Worm (Caenorhabditis elegans) whole organism, young adult: ENCODE results near the gene nhr-66.

Source experiments
- F10E7.11 ChIP-seq: sonication (generic microtip); optimal IDR thresholded peaks from 2 replicates; lab custom pipeline; 2017; ENCODE audit warnings: mild to moderate bottlenecking, missing genetic modification characterization, moderate library complexity, missing compliant biosample characterization
- F39B2.1 ChIP-seq: fragments of 200-800 bp; sonication (Bioruptor generic); IDR thresholded peaks from 2 replicates; pipeline ENCODE4 v1.3.6; 2022; ENCODE audit warnings: missing genetic modification reagents, missing genetic modification characterization, missing compliant biosample characterization
- T07F8.4 ChIP-seq: sonication (generic microtip); optimal IDR thresholded peaks from 2 replicates; lab custom pipeline; 2016; ENCODE audit warnings: mild to moderate bottlenecking, missing genetic modification characterization, moderate library complexity, missing compliant biosample characterization
- Y53F4B.3 ChIP-seq: fragments of 200-800 bp; sonication (Bioruptor generic); IDR thresholded peaks from 2 replicates; pipeline ENCODE4 v1.3.6; 2022; ENCODE audit warnings: missing genetic modification reagents, missing genetic modification characterization, missing compliant biosample characterization
- Y67H2A.10 ChIP-seq: fragments of 200-800 bp; sonication (Bioruptor generic); conservative IDR thresholded peaks from 2 replicates; pipeline ENCODE4 v1.3.6; 2022; ENCODE audit warnings: missing genetic modification reagents, missing genetic modification characterization, missing compliant biosample characterization
- akir-1 ChIP-seq: fragments of 200-800 bp; sonication (Bioruptor generic); optimal IDR thresholded peaks from 2 replicates; lab custom pipeline; 2018; ENCODE audit warnings: mild to moderate bottlenecking, missing genetic modification characterization, moderate library complexity, missing compliant biosample characterization
- attf-5 ChIP-seq: fragments of 200-800 bp; sonication (Bioruptor generic); optimal IDR thresholded peaks from 2 replicates; lab custom pipeline; 2018; ENCODE audit warnings: mild to moderate bottlenecking, missing genetic modification characterization, missing compliant biosample characterization
- cebp-1 ChIP-seq, 2 experiments: fragments of 200-800 bp in 1 of 2; sonication (Bioruptor generic) in 1 of 2; sonication (generic microtip) in 1 of 2; IDR thresholded peaks in 1 of 2; optimal IDR thresholded peaks in 1 of 2; 2 replicates each; pipeline versions ENCODE4 v1.3.6 to Lab custom; 2017 to 2022; ENCODE audit warnings: missing compliant biosample characterization in 2 of 2, missing genetic modification characterization in 2 of 2, mild to moderate bottlenecking in 1 of 2, missing genetic modification reagents in 1 of 2, moderate library complexity in 1 of 2
- ceh-40 ChIP-seq: fragments of 200-800 bp; sonication (Bioruptor generic); IDR thresholded peaks from 2 replicates; pipeline ENCODE4 v1.3.6; 2022; ENCODE audit warnings: missing genetic modification characterization, missing compliant biosample characterization
- ceh-58 ChIP-seq: fragments of 200-800 bp; sonication (Bioruptor generic); IDR thresholded peaks from 2 replicates; pipeline ENCODE4 v1.3.6; 2022; ENCODE audit warnings: missing genetic modification characterization, missing compliant biosample characterization
- ceh-91 ChIP-seq: fragments of 200-800 bp; sonication (Bioruptor generic); IDR thresholded peaks from 2 replicates; pipeline ENCODE4 v1.3.6; 2022; ENCODE audit warnings: missing genetic modification reagents, missing genetic modification characterization, missing compliant biosample characterization
- die-1 ChIP-seq: sonication (generic microtip); optimal IDR thresholded peaks from 2 replicates; lab custom pipeline; 2016; ENCODE audit warnings: missing genotype, mild to moderate bottlenecking, missing genetic modification characterization, missing compliant biosample characterization
- dpff-1 ChIP-seq: sonication (generic microtip); optimal IDR thresholded peaks from 2 replicates; lab custom pipeline; 2017; ENCODE audit warnings: mild to moderate bottlenecking, missing genetic modification characterization, missing compliant biosample characterization
- ekl-4 ChIP-seq: fragments of 200-800 bp; sonication (Bioruptor generic); IDR thresholded peaks from 2 replicates; pipeline ENCODE4 v1.3.6; 2022; ENCODE audit warnings: missing genetic modification reagents, missing genetic modification characterization, missing compliant biosample characterization
- ets-4 ChIP-seq: fragments of 200-800 bp; sonication (Bioruptor generic); optimal IDR thresholded peaks from 2 replicates; lab custom pipeline; 2018; ENCODE audit warnings: mild to moderate bottlenecking, missing genetic modification characterization, missing compliant biosample characterization
- hlh-26 ChIP-seq: fragments of 200-800 bp; sonication (Bioruptor generic); conservative IDR thresholded peaks from 2 replicates; pipeline ENCODE4 v1.3.6; 2022; ENCODE audit warnings: missing genetic modification reagents, missing genetic modification characterization, missing compliant biosample characterization
- hmg-1.2 ChIP-seq: fragments of 200-800 bp; sonication (Bioruptor generic); IDR thresholded peaks from 2 replicates; pipeline ENCODE4 v1.3.6; 2022; ENCODE audit warnings: missing genetic modification reagents, missing genetic modification characterization, missing compliant biosample characterization
- lin-35 ChIP-seq, 3 experiments: fragments of 150-350 bp in 2 of 3; sonication (generic microtip) in 1 of 3; optimal IDR thresholded peaks; 2 replicates each; lab custom pipeline; 2014 to 2018; ENCODE audit warnings: missing biosample characterization in 3 of 3, missing genetic modification characterization in 3 of 3, missing genetic modification reagents in 3 of 3
- lir-1 ChIP-seq: fragments of 200-800 bp; sonication (Bioruptor generic); conservative IDR thresholded peaks from 2 replicates; pipeline ENCODE4 v1.3.6; 2022; ENCODE audit warnings: missing genetic modification reagents, missing genetic modification characterization, missing compliant biosample characterization
- lsl-1 ChIP-seq: fragments of 200-800 bp; sonication (Bioruptor generic); optimal IDR thresholded peaks from 2 replicates; lab custom pipeline; 2018; ENCODE audit warnings: mild to moderate bottlenecking, missing genetic modification characterization, moderate library complexity, missing compliant biosample characterization
- madf-8 ChIP-seq: fragments of 200-800 bp; sonication (Bioruptor generic); conservative IDR thresholded peaks from 2 replicates; pipeline ENCODE4 v1.3.6; 2022; ENCODE audit warnings: missing genetic modification reagents, missing genetic modification characterization, missing compliant biosample characterization
- nfya-1 ChIP-seq: sonication (generic microtip); optimal IDR thresholded peaks from 2 replicates; lab custom pipeline; 2017; ENCODE audit warnings: antibody characterized with exemption, missing compliant biosample characterization, missing genetic modification characterization, borderline replicate concordance; ENCODE audit not compliant: insufficient read depth
- nfya-2 ChIP-seq: fragments of 200-800 bp; sonication (Bioruptor generic); IDR thresholded peaks from 2 replicates; pipeline ENCODE4 v1.3.6; 2022; ENCODE audit warnings: missing genetic modification reagents, missing genetic modification characterization, missing compliant biosample characterization
- nhr-179 ChIP-seq: sonication (generic microtip); optimal IDR thresholded peaks from 2 replicates; lab custom pipeline; 2016; ENCODE audit warnings: mild to moderate bottlenecking, missing genetic modification characterization, missing compliant biosample characterization
- nhr-80 ChIP-seq: sonication (generic microtip); optimal IDR thresholded peaks from 2 replicates; lab custom pipeline; 2016; ENCODE audit warnings: missing genetic modification characterization, missing compliant biosample characterization
- rec-8 ChIP-seq, 2 experiments: sonication (generic microtip); optimal IDR thresholded peaks; 2 replicates each; lab custom pipeline; 2016; ENCODE audit warnings: mild to moderate bottlenecking in 2 of 2, missing genetic modification characterization in 2 of 2, missing genetic modification reagents in 2 of 2, missing genotype in 2 of 2, missing biosample characterization in 1 of 2, missing compliant biosample characterization in 1 of 2, moderate library complexity in 1 of 2
- repo-1 ChIP-seq: sonication (generic microtip); optimal IDR thresholded peaks from 2 replicates; lab custom pipeline; 2017; ENCODE audit warnings: mild to moderate bottlenecking, missing genetic modification characterization, missing compliant biosample characterization
- snpc-1.3 ChIP-seq: sonication (generic microtip); optimal IDR thresholded peaks from 2 replicates; lab custom pipeline; 2017; ENCODE audit warnings: missing genetic modification characterization, mild to moderate bottlenecking, missing compliant biosample characterization, antibody characterized with exemption, moderate library complexity, missing genotype, missing genetic modification reagents; ENCODE audit not compliant: insufficient read depth
- snpc-3.4 ChIP-seq: sonication (generic microtip); optimal IDR thresholded peaks from 2 replicates; lab custom pipeline; 2017; ENCODE audit warnings: missing genetic modification characterization, mild to moderate bottlenecking, missing compliant biosample characterization, antibody characterized with exemption, moderate library complexity, missing genotype, missing genetic modification reagents
- snpc-4 ChIP-seq, 5 experiments: fragments of 150-350 bp in 1 of 5; sonication (generic microtip) in 4 of 5; optimal IDR thresholded peaks; 2 replicates each; lab custom pipeline; 2014 to 2018; ENCODE audit warnings: missing genetic modification characterization in 5 of 5, missing biosample characterization in 3 of 5, antibody characterized with exemption in 2 of 5, mild to moderate bottlenecking in 2 of 5, missing compliant biosample characterization in 2 of 5, missing genotype in 2 of 5, moderate library complexity in 2 of 5, missing genetic modification reagents in 1 of 5
- somi-1 ChIP-seq: fragments of 200-800 bp; sonication (Bioruptor generic); optimal IDR thresholded peaks from 2 replicates; lab custom pipeline; 2018; ENCODE audit warnings: mild to moderate bottlenecking, missing genetic modification characterization, missing compliant biosample characterization
- unc-130 ChIP-seq: sonication (generic microtip); optimal IDR thresholded peaks from 2 replicates; lab custom pipeline; 2016; ENCODE audit warnings: missing genetic modification reagents, missing genetic modification characterization, missing compliant biosample characterization
- zim-3 ChIP-seq: sonication (generic microtip); optimal IDR thresholded peaks from 2 replicates; lab custom pipeline; 2017; ENCODE audit warnings: mild to moderate bottlenecking, missing genetic modification characterization, moderate library complexity, missing compliant biosample characterization
- ztf-25 ChIP-seq: fragments of 200-800 bp; sonication (Bioruptor generic); IDR thresholded peaks from 2 replicates; pipeline ENCODE4 v1.3.6; 2022; ENCODE audit warnings: missing genetic modification reagents, missing genetic modification characterization, missing compliant biosample characterization
- ztf-26 ChIP-seq: sonication (generic microtip); optimal IDR thresholded peaks from 2 replicates; lab custom pipeline; 2017; ENCODE audit warnings: missing genetic modification characterization, missing compliant biosample characterization
- ztf-6 ChIP-seq: fragments of 200-800 bp; sonication (Bioruptor generic); IDR thresholded peaks from 2 replicates; pipeline ENCODE4 v1.3.6; 2022; ENCODE audit warnings: missing genetic modification reagents, missing genetic modification characterization, missing compliant biosample characterization

Gene nhr-66

ce11 chrIV:8251346-8251745 lies 14.9 kb upstream of the nhr-66 start:
- TF ChIP-seq akir-1 (GFP tag; lab: Kevin White, UChicago) (no peak), nhr-80 (tag; lab: Kevin White, UChicago) (peak; percentile 74), cebp-1 (GFP tag; IDR thresholded peaks at IDR 0.05; lab: Robert Waterston, UW) (no peak), cebp-1 (tag; optimal IDR thresholded peaks at IDR 0.05; lab: Kevin White, UChicago) (no peak), snpc-3.4 (no peak), ztf-25 (GFP tag; lab: Robert Waterston, UW) (no peak), ekl-4 (no peak)

ce11 chrIV:8247341-8247740 lies 10.9 kb upstream of the nhr-66 start:
- TF ChIP-seq T07F8.4 (tag; lab: Kevin White, UChicago) (no peak), madf-8 (GFP tag; lab: Robert Waterston, UW) (no peak), lin-35 (GFP tag; optimal IDR thresholded peaks at IDR 0.05; lab: Kevin White, UChicago) (no peak), zim-3 (tag; lab: Kevin White, UChicago) (no peak), rec-8 (tag; optimal IDR thresholded peaks at IDR 0.05; lab: Kevin White, UChicago) (no peak), ceh-40 (GFP tag; lab: Robert Waterston, UW) (no peak), dpff-1 (tag; lab: Kevin White, UChicago) (no peak), hlh-26 (GFP tag; lab: Robert Waterston, UW) (no peak), lsl-1 (GFP tag; lab: Kevin White, UChicago) (no peak), hmg-1.2 (GFP tag; lab: Robert Waterston, UW) (no peak), ets-4 (no peak), repo-1 (tag; lab: Kevin White, UChicago) (no peak), F39B2.1 (GFP tag; lab: Robert Waterston, UW) (no peak), nfya-2 (GFP tag; lab: Robert Waterston, UW) (no peak), ztf-6 (GFP tag; lab: Robert Waterston, UW) (no peak), snpc-4 (GFP tag; optimal IDR thresholded peaks at IDR 0.05; lab: Kevin White, UChicago) (no peak), snpc-4 (tag; optimal IDR thresholded peaks at IDR 0.05; lab: Kevin White, UChicago) (no peak), attf-5 (no peak), unc-130 (GFP tag; lab: Kevin White, UChicago) (no peak), ceh-58 (GFP tag; lab: Robert Waterston, UW) (no peak), lir-1 (GFP tag; lab: Robert Waterston, UW) (no peak)
- TF ChIP-seq, all 124 proteins: peak for 0

ce11 chrIV:8244112-8244511 lies 7.7 kb upstream of the nhr-66 start, which contains the start of gene T09A12.1:
T09A12.1 (plus strand) TSS chrIV:8244412.
- TF ChIP-seq ets-4: no peak

- TF ChIP-seq Y53F4B.3 (GFP tag; lab: Robert Waterston, UW) (no peak), die-1 (tag; lab: Kevin White, UChicago) (no peak), nhr-179 (no peak), hmg-1.2 (GFP tag; lab: Robert Waterston, UW) (no peak), ceh-91 (GFP tag; lab: Robert Waterston, UW) (no peak), nfya-1 (tag; lab: Kevin White, UChicago) (no peak), ztf-26 (no peak), snpc-3.4 (no peak), F10E7.11 (tag; lab: Kevin White, UChicago) (no peak), snpc-1.3 (tag; lab: Kevin White, UChicago) (no peak), snpc-4 (GFP tag; optimal IDR thresholded peaks at IDR 0.05; lab: Kevin White, UChicago) (no peak), snpc-4 (tag; optimal IDR thresholded peaks at IDR 0.05; lab: Kevin White, UChicago) (no peak), somi-1 (no peak), Y67H2A.10 (no peak)
Measured at ce11 chrIV:8243599-8243998, 7.2 kb upstream of the nhr-66 start, which contains the start of gene T09A12.8. T09A12.8 (minus strand) TSS chrIV:8243699.
